Worm (Caenorhabditis elegans) whole organism, L2 larva: ENCODE measurements around the gene clec-72.
"Not testable (repeated sequence)": the region's sequence is repeated elsewhere in the genome, so short reads cannot be mapped to it uniquely, and the experiment has no call there.

Experiments
- C34F6.9 ChIP-seq: fragments of 150-350 bp; optimal IDR thresholded peaks from 2 replicates; lab custom pipeline; 2014; ENCODE audit warnings: missing biosample characterization, missing genetic modification characterization
- F13H6.1 ChIP-seq: sonication (generic microtip); optimal IDR thresholded peaks from 2 replicates; lab custom pipeline; 2016; ENCODE audit warnings: missing genetic modification characterization, missing compliant biosample characterization
- R02D3.7 ChIP-seq: fragments of 150-350 bp; optimal IDR thresholded peaks from 2 replicates; lab custom pipeline; 2014; ENCODE audit warnings: missing biosample characterization, missing genetic modification characterization
- aly-2 ChIP-seq: fragments of 150-350 bp; optimal IDR thresholded peaks from 2 replicates; lab custom pipeline; 2014; ENCODE audit warnings: missing biosample characterization, missing genetic modification characterization
- ama-1 ChIP-seq: fragments of 150-350 bp; optimal IDR thresholded peaks from 2 replicates; lab custom pipeline; 2018; ENCODE audit warnings: inconsistent platforms
- blmp-1 ChIP-seq: sonication (generic microtip); optimal IDR thresholded peaks from 2 replicates; lab custom pipeline; 2017; ENCODE audit warnings: missing genetic modification characterization, mild to moderate bottlenecking, missing compliant biosample characterization, antibody characterized with exemption, moderate library complexity; ENCODE audit not compliant: insufficient read depth
- ceh-82 ChIP-seq: fragments of 150-350 bp; optimal IDR thresholded peaks from 2 replicates; lab custom pipeline; 2014; ENCODE audit warnings: missing biosample characterization, missing genetic modification characterization
- crh-2 ChIP-seq: sonication (generic microtip); optimal IDR thresholded peaks from 2 replicates; lab custom pipeline; 2017; ENCODE audit warnings: missing biosample characterization, missing genetic modification characterization
- elt-3 ChIP-seq: sonication (generic microtip); optimal IDR thresholded peaks from 2 replicates; lab custom pipeline; 2017; ENCODE audit warnings: missing biosample characterization, missing genetic modification characterization
- fos-1 ChIP-seq: fragments of 150-350 bp; optimal IDR thresholded peaks from 2 replicates; lab custom pipeline; 2014; ENCODE audit warnings: missing biosample characterization, missing genetic modification characterization
- gmeb-1 ChIP-seq: fragments of 150-350 bp; optimal IDR thresholded peaks from 2 replicates; lab custom pipeline; 2014; ENCODE audit warnings: missing biosample characterization, missing genetic modification characterization
- lin-11 ChIP-seq: fragments of 150-350 bp; sonication (generic microtip); optimal IDR thresholded peaks from 2 replicates; lab custom pipeline; 2014; ENCODE audit warnings: missing biosample characterization, missing genetic modification characterization, inconsistent platforms, mixed read lengths
- lin-13 ChIP-seq: fragments of 150-350 bp; optimal IDR thresholded peaks from 2 replicates; lab custom pipeline; 2014; ENCODE audit warnings: missing biosample characterization, missing genetic modification reagents, missing genetic modification characterization
- lsy-2 ChIP-seq, 2 experiments: fragments of 150-350 bp in 1 of 2; sonication (generic microtip) in 1 of 2; optimal IDR thresholded peaks; 2 replicates each; lab custom pipeline; 2014 to 2017; ENCODE audit warnings: missing biosample characterization in 2 of 2, missing genetic modification characterization in 2 of 2
- mab-5 ChIP-seq: fragments of 150-350 bp; optimal IDR thresholded peaks from 2 replicates; lab custom pipeline; 2014; ENCODE audit warnings: missing biosample characterization, missing genetic modification characterization
- mdl-1 ChIP-seq, 2 experiments: fragments of 150-350 bp in 1 of 2; sonication (generic microtip) in 1 of 2; optimal IDR thresholded peaks; 2 replicates each; lab custom pipeline; 2017; ENCODE audit warnings: missing biosample characterization in 2 of 2, missing genetic modification characterization in 2 of 2
- nhr-10 ChIP-seq: sonication (generic microtip); optimal IDR thresholded peaks from 2 replicates; lab custom pipeline; 2017; ENCODE audit warnings: missing biosample characterization, missing genetic modification characterization
- nhr-11 ChIP-seq: fragments of 150-350 bp; optimal IDR thresholded peaks from 2 replicates; lab custom pipeline; 2014; ENCODE audit warnings: missing biosample characterization, missing genetic modification characterization
- nhr-12 ChIP-seq: fragments of 150-350 bp; optimal IDR thresholded peaks from 2 replicates; lab custom pipeline; 2014; ENCODE audit warnings: missing biosample characterization, missing genetic modification characterization
- nhr-129 ChIP-seq: fragments of 150-350 bp; optimal IDR thresholded peaks from 2 replicates; lab custom pipeline; 2014; ENCODE audit warnings: missing biosample characterization, missing genetic modification characterization
- nhr-23 ChIP-seq: fragments of 150-350 bp; optimal IDR thresholded peaks from 2 replicates; lab custom pipeline; 2014; ENCODE audit warnings: missing biosample characterization, missing genetic modification reagents, missing genetic modification characterization
- nhr-25 ChIP-seq: fragments of 150-350 bp; sonication (generic microtip); optimal IDR thresholded peaks from 3 replicates; lab custom pipeline; 2014; ENCODE audit warnings: missing biosample characterization, missing genetic modification characterization
- nhr-6 ChIP-seq: fragments of 150-350 bp; optimal IDR thresholded peaks from 2 replicates; lab custom pipeline; 2014; ENCODE audit warnings: missing biosample characterization, missing genetic modification characterization
- nhr-77 ChIP-seq: fragments of 150-350 bp; optimal IDR thresholded peaks from 2 replicates; lab custom pipeline; 2014; ENCODE audit warnings: missing biosample characterization, missing genetic modification characterization
- peb-1 ChIP-seq: fragments of 150-350 bp; optimal IDR thresholded peaks from 2 replicates; lab custom pipeline; 2014; ENCODE audit warnings: missing biosample characterization, missing genetic modification characterization
- skn-1 ChIP-seq: sonication (generic microtip); optimal IDR thresholded peaks from 2 replicates; lab custom pipeline; 2017; ENCODE audit warnings: missing biosample characterization, missing genetic modification characterization
- sma-3 ChIP-seq: sonication (generic microtip); optimal IDR thresholded peaks from 2 replicates; lab custom pipeline; 2016; ENCODE audit warnings: missing genetic modification reagents, missing genetic modification characterization, missing compliant biosample characterization
- snpc-4 ChIP-seq: fragments of 150-350 bp; optimal IDR thresholded peaks from 2 replicates; lab custom pipeline; 2014; ENCODE audit warnings: missing biosample characterization, missing genetic modification characterization
- unc-39 ChIP-seq: fragments of 150-350 bp; optimal IDR thresholded peaks from 2 replicates; lab custom pipeline; 2014; ENCODE audit warnings: missing biosample characterization, missing genetic modification characterization
- unc-55 ChIP-seq: fragments of 150-350 bp; sonication (generic microtip); optimal IDR thresholded peaks from 3 replicates; lab custom pipeline; 2014; ENCODE audit warnings: missing biosample characterization, missing genetic modification reagents, missing genetic modification characterization
- unc-62 ChIP-seq: fragments of 150-350 bp; optimal IDR thresholded peaks from 2 replicates; lab custom pipeline; 2014; ENCODE audit warnings: missing biosample characterization, missing genetic modification reagents, missing genetic modification characterization
- ztf-1 ChIP-seq: fragments of 200-800 bp; sonication (Bioruptor generic); conservative IDR thresholded peaks from 2 replicates; pipeline ENCODE4 v1.3.6; 2022; ENCODE audit warnings: missing genetic modification characterization, missing compliant biosample characterization
- ztf-11 ChIP-seq: sonication (generic microtip); optimal IDR thresholded peaks from 2 replicates; lab custom pipeline; 2017; ENCODE audit warnings: missing biosample characterization, missing genetic modification characterization

clec-72 gene

DNA sequence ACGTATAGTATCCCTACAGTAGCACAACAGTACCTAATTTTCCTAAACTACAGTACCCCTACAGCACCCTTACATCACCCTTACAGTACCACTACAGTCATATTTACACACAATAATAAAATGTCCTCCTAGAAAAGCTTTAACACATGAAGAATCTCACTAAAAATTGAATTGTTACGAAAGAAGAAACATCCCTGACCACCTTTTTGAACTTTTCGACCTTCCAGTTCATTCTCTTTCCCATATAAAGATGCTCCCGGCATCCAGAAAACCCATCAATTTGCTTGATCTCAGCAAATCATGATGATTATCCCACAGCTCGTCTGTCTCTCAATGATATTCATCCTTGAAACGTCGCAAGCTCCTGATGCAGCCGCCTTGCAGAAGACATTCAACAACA lies 40.0 kb upstream of the clec-72 start, which contains the start of gene F56D6.21:
Gene F56D6.21, plus strand, starts transcription at position 301 of the 400 bp plus-strand sequence.
- TF ChIP-seq nhr-6 (tag; lab: Kevin White, UChicago): no peak

DNA sequence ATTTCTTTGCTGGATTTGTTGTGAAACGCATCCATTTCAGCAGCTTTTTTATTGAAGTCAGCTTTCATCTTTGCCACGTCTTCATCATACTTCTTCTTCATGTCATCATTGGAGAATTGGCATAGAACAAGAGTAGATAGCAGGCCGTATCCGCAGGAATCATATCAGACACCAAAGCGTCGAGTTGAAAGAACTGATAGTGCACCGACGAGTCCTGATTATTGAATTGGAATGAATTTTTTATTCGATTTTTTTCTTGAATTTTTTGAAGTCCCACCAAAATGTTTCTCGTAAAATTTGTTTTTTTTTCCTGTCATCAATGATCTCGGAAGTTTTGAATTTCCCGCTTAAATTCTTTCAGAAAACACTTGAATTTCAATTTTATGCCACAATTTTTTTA lies 38.2 kb upstream of the clec-72 start, which contains the start of gene F56D6.11:
Gene F56D6.11, minus strand, starts transcription at position 101 of the 400 bp plus-strand sequence.
- TF ChIP-seq nhr-11 (tag; lab: Kevin White, UChicago): no peak
- TF ChIP-seq blmp-1 (tag; lab: Kevin White, UChicago): no peak
- no peak for TF ChIP-seq mab-5 (tag; lab: Kevin White, UChicago)
- TF ChIP-seq lsy-2 (tag; optimal IDR thresholded peaks at IDR 0.05; lab: Kevin White, UChicago): no peak
- no peak for TF ChIP-seq mdl-1 (tag; optimal IDR thresholded peaks at IDR 0.05; lab: Kevin White, UChicago)
- no peak for TF ChIP-seq nhr-25 (tag; lab: Kevin White, UChicago)
- no peak for TF ChIP-seq nhr-23 (tag; lab: Kevin White, UChicago)
- TF ChIP-seq sma-3 (GFP tag; lab: Kevin White, UChicago): no peak
- no peak for TF ChIP-seq unc-55 (GFP tag; lab: Kevin White, UChicago)
- TF ChIP-seq nhr-129: no peak

DNA sequence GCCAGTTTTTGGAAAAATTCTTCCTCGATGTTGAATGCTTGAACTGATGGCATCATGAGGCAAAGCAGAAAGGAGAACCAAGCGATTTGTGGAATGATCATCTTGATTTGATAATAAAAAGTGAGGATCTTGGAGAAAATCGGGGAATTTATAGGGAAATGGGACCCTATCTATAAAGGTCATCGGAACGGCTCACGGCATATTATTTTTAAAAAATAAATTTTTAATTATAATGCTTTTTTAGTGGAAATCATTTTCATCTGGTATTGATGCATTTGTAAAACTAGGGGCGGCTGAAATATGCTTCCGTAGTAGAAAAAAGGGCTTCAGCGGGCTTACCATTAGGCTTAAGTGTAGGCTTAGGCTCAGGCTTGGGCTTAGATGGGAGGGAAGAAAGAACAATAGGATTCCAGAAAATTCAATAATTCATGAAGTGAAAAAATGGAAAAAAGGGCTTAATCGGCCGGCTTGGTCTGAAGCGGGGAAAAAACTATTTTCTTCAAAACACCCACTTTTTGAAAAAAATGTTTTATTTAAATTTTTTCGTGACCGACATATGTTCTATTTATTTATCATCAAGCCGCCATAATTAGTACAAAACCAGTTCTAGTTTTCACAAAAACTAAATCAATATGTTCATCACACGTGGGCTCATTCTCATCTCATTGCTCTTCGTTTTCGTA lies 37.0 kb upstream of the clec-72 start, which contains the start of the genes F56D6.22 and F56D6.12:
Gene F56D6.22, minus strand, starts transcription at position 101 of the 683 bp plus-strand sequence.
Gene F56D6.12, plus strand, starts transcription at position 633 of the 683 bp plus-strand sequence.
- TF ChIP-seq unc-62 (GFP tag; lab: Kevin White, UChicago): no peak
- no peak for TF ChIP-seq ama-1 (lab: Kevin White, UChicago)
- TF ChIP-seq crh-2 (tag; lab: Kevin White, UChicago): no peak
- no peak for TF ChIP-seq nhr-77
- TF ChIP-seq nhr-12 (tag; lab: Kevin White, UChicago): no peak
- no peak for TF ChIP-seq elt-3 (tag; lab: Kevin White, UChicago)
- TF ChIP-seq lin-13: no peak
- no peak for TF ChIP-seq unc-39 (tag; lab: Kevin White, UChicago)
- TF ChIP-seq blmp-1 (tag; lab: Kevin White, UChicago): no peak

DNA sequence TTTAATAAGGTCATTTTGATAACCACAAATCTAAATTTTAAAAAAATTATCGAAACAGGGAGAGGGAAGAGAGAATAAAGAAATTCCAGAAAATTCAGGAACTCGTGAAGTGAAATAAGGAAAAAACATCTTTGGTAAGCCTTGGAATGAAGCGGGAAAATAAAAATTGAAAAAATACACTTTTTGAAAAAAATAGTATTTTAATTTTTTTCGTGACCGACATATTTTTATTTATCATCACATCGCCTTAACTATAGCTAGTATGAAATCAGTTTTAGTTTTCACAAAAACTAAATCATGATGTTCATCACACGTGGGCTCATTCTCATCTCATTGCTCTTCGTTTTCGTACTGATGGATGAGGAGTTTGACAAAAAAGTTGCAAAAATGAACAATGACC lies 35.5 kb upstream of the clec-72 start, which contains the start of gene F56D6.13:
Gene F56D6.13, plus strand, starts transcription at position 301 of the 400 bp plus-strand sequence.
- no peak for TF ChIP-seq R02D3.7 (tag; lab: Kevin White, UChicago)
- no peak for TF ChIP-seq C34F6.9
- TF ChIP-seq nhr-23 (tag; lab: Kevin White, UChicago): no peak
- TF ChIP-seq nhr-10 (tag; lab: Kevin White, UChicago): no peak
- TF ChIP-seq blmp-1 (tag; lab: Kevin White, UChicago): no peak
- TF ChIP-seq ztf-11 (tag; lab: Kevin White, UChicago): no peak
- no peak for TF ChIP-seq ztf-1
- TF ChIP-seq lin-11 (tag; lab: Kevin White, UChicago): no peak
- TF ChIP-seq nhr-129: no peak
- TF ChIP-seq aly-2 (tag; lab: Kevin White, UChicago): no peak

- TF ChIP-seq mab-5, nhr-25, peb-1 (tag; lab: Kevin White, UChicago): not testable (repeated sequence)
These were observed 32.8 kb upstream of the clec-72 start, which contains the start of gene F56D6.18 for ce11 chrIV:3911848-3912247. Gene F56D6.18, minus strand, starts transcription at chrIV:3911948.

DNA sequence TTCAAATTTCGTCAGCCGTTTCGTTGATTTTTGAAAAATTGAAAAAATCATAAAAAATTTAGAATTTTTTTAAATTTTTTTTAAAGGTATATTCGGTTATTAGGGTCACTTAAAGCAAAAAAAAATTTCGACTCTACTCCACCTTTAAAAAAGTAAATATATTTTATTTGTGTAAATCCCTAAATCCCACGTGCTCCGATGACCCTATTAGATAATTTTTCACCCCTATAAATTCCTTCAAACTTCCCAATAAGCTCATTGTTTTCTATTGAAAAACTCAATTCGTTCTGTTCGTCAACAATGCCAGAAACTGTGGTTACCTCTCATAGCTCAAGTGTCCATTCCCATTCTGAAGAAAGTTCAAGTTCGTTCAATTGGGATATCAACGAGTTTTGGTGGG lies 32.0 kb upstream of the clec-72 start, which contains the start of gene F56D6.20:
Gene F56D6.20, plus strand, starts transcription at position 301 of the 400 bp plus-strand sequence.
- TF ChIP-seq skn-1 (tag; lab: Kevin White, UChicago) (no peak), F13H6.1 (tag; lab: Kevin White, UChicago) (no peak), snpc-4 (tag; lab: Kevin White, UChicago) (no peak), unc-62 (GFP tag; lab: Kevin White, UChicago) (no peak), gmeb-1 (tag; lab: Kevin White, UChicago) (no peak), lsy-2 (tag; optimal IDR thresholded peaks at IDR 0.05; lab: Kevin White, UChicago) (no peak), fos-1 (tag; lab: Kevin White, UChicago) (no peak), ceh-82 (no peak)
